Fruit fly (Drosophila melanogaster): ENCODE data around the gene olf413.

The olf413 gene

dm6 chr3L:22157644-22158043, 21.8 kb downstream of the olf413 start:
- TF ChIP-seq CG8478 (optimal IDR thresholded peaks at IDR 0.05) (no peak), CTCF (optimal IDR thresholded peaks at IDR 0.05) (no peak)

- TF ChIP-seq CG8478 (optimal IDR thresholded peaks at IDR 0.05) (no peak), CTCF (optimal IDR thresholded peaks at IDR 0.05) (no peak)
Observed at dm6 chr3L:22159307-22159706, 23.4 kb downstream of the olf413 start.

dm6 chr3L:22161872-22162271, 26.0 kb downstream of the olf413 start:
- no peak for TF ChIP-seq CG8478 (optimal IDR thresholded peaks at IDR 0.05)
- TF ChIP-seq CTCF (optimal IDR thresholded peaks at IDR 0.05): peak; percentile 75 to 76

dm6 chr3L:22162555-22162954, 26.7 kb downstream of the olf413 start:
- TF ChIP-seq CTCF (optimal IDR thresholded peaks at IDR 0.05): no peak
- TF ChIP-seq CG8478 (optimal IDR thresholded peaks at IDR 0.05): no peak

- TF ChIP-seq CG8478 (optimal IDR thresholded peaks at IDR 0.05): no peak
- TF ChIP-seq CTCF (optimal IDR thresholded peaks at IDR 0.05): no peak
Observed at dm6 chr3L:22163712-22164111, 27.8 kb downstream of the olf413 start.

dm6 chr3L:22175562-22176462, 39.9 kb downstream of the olf413 start:
- TF ChIP-seq CTCF (optimal IDR thresholded peaks at IDR 0.05) (no peak), CG8478 (optimal IDR thresholded peaks at IDR 0.05) (no peak)

- TF ChIP-seq CG8478 (optimal IDR thresholded peaks at IDR 0.05): no peak
- no peak for TF ChIP-seq CTCF (optimal IDR thresholded peaks at IDR 0.05)
Observed at dm6 chr3L:22176647-22177295, 40.9 kb downstream of the olf413 start.

dm6 chr3L:22179091-22179778, 43.3 kb downstream of the olf413 start:
- TF ChIP-seq CG8478 (optimal IDR thresholded peaks at IDR 0.05): no peak
- no peak for TF ChIP-seq CTCF (optimal IDR thresholded peaks at IDR 0.05)

- TF ChIP-seq CG8478 (optimal IDR thresholded peaks at IDR 0.05): no peak
- TF ChIP-seq CTCF (optimal IDR thresholded peaks at IDR 0.05): no peak
Observed at dm6 chr3L:22181555-22181954, 45.7 kb downstream of the olf413 start.

dm6 chr3L:22186404-22186803, 50.5 kb downstream of the olf413 start:
- no peak for TF ChIP-seq CTCF (optimal IDR thresholded peaks at IDR 0.05)
- TF ChIP-seq CG8478 (optimal IDR thresholded peaks at IDR 0.05): no peak

- TF ChIP-seq CG8478 (optimal IDR thresholded peaks at IDR 0.05): no peak
- TF ChIP-seq CTCF (optimal IDR thresholded peaks at IDR 0.05): no peak
Observed at dm6 chr3L:22187364-22187763, 51.5 kb downstream of the olf413 start.

- TF ChIP-seq CTCF (optimal IDR thresholded peaks at IDR 0.05) (no peak), CG8478 (optimal IDR thresholded peaks at IDR 0.05) (no peak)
Observed at dm6 chr3L:22191055-22191877, 55.4 kb downstream of the olf413 start.

- TF ChIP-seq CTCF (optimal IDR thresholded peaks at IDR 0.05) (no peak), CG8478 (optimal IDR thresholded peaks at IDR 0.05) (no peak)
Observed at dm6 chr3L:22192214-22192924, 56.5 kb downstream of the olf413 start.

dm6 chr3L:22192925-22193305, 57.0 kb downstream of the olf413 start:
- TF ChIP-seq CG8478 (optimal IDR thresholded peaks at IDR 0.05) (no peak), CTCF (optimal IDR thresholded peaks at IDR 0.05) (no peak)

Measured in S2 (cell line).